Fruit fly (Drosophila melanogaster): ENCODE measurements around the gene CG11226.

The CG11226 gene

DNA sequence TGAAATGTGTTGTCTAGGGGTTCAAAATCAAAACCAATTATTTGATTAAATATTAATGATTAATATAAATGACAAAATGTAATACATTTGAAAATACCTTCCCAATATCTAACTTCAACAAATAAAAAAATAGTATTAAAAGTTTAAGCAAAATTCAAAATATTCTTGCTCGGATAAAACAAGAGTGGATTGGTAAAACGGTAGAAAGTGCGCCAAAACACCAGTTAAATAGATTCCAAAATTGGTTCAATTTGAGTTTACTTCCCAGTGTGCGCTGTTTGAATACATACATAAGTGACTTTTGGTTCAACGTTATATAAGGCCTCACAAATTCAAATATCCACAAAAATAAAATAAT is 28.2 kb downstream of the CG11226 start (continued):
- peak; percentile 39; the same call in 1 of the 2 replicates for TF ChIP-seq CG5953 (GFP tag; IDR thresholded peaks at IDR 0.05)
- peak; percentile 67 for TF ChIP-seq CG9817 (tag; optimal IDR thresholded peaks at IDR 0.05)
- TF ChIP-seq caup (GFP tag; optimal IDR thresholded peaks at IDR 0.05; ENCODE audit: severe bottlenecking), result peak; percentile 58
- peak; percentile 7 for TF ChIP-seq CG3838 (GFP tag; optimal IDR thresholded peaks at IDR 0.05)
- peak; percentile 38 for TF ChIP-seq CG13775 (GFP tag; optimal IDR thresholded peaks at IDR 0.05)
- TF ChIP-seq Gug (GFP tag; IDR thresholded peaks at IDR 0.05), result peak; percentile 24; the same call in 1 of the 4 replicates
- TF ChIP-seq pfk (GFP tag; optimal IDR thresholded peaks at IDR 0.05), result no peak
- TF ChIP-seq Sin3A (optimal IDR thresholded peaks at IDR 0.05), result no peak
- TF ChIP-seq vvl (GFP tag; IDR thresholded peaks at IDR 0.05), result peak; percentile 76
- 0 out of 2 replicates have a peak, but pooled peaks have one; percentile 17 for TF ChIP-seq Rx (GFP tag; IDR thresholded peaks at IDR 0.05)
- TF ChIP-seq jigr1 (GFP tag; IDR thresholded peaks at IDR 0.05), result no peak
- TF ChIP-seq Hr78 (GFP tag; optimal IDR thresholded peaks at IDR 0.05), result peak in 1 of 2 experiments; percentile 16
- TF ChIP-seq NFAT (GFP tag; IDR thresholded peaks at IDR 0.05), result peak; percentile 19; the same call in 1 of the 2 replicates
- 0 out of 3 replicates have a peak, but pooled peaks have one; percentile 63 for TF ChIP-seq ken (GFP tag; IDR thresholded peaks at IDR 0.05)
- TF ChIP-seq ems (GFP tag; optimal IDR thresholded peaks at IDR 0.05), result peak; percentile 9
- TF ChIP-seq CG3281 (GFP tag; optimal IDR thresholded peaks at IDR 0.05), result peak; percentile 76
- TF ChIP-seq bigmax (GFP tag; optimal IDR thresholded peaks at IDR 0.05), result no peak
- TF ChIP-seq Hsf (GFP tag; optimal IDR thresholded peaks at IDR 0.05), result peak; percentile 53
- TF ChIP-seq Six4 (GFP tag; optimal IDR thresholded peaks at IDR 0.05), result peak; percentile 26
- peak; percentile 17 for TF ChIP-seq Bteb2 (GFP tag; optimal IDR thresholded peaks at IDR 0.05)
- TF ChIP-seq Rfx (GFP tag; IDR thresholded peaks at IDR 0.05), result peak; percentile 73
- TF ChIP-seq CG10267 (tag; optimal IDR thresholded peaks at IDR 0.05), result no peak
- TF ChIP-seq ind (GFP tag; optimal IDR thresholded peaks at IDR 0.05), result peak; percentile 58
- peak; percentile 28 for TF ChIP-seq sqz (GFP tag; optimal IDR thresholded peaks at IDR 0.05)
- TF ChIP-seq CG18619 (GFP tag; optimal IDR thresholded peaks at IDR 0.05), result peak; percentile 73
- TF ChIP-seq nerfin-1 (tag; optimal IDR thresholded peaks at IDR 0.05), result peak; percentile 55
- TF ChIP-seq CG16815 (GFP tag; optimal IDR thresholded peaks at IDR 0.05), result peak; percentile 40
- peak; percentile 79 for TF ChIP-seq CG17829 (tag; optimal IDR thresholded peaks at IDR 0.05)
- TF ChIP-seq CG6254 (GFP tag; optimal IDR thresholded peaks at IDR 0.05), result peak; percentile 38
- TF ChIP-seq slou (GFP tag; optimal IDR thresholded peaks at IDR 0.05), result peak; percentile 21
- no peak for TF ChIP-seq Scr (GFP tag; IDR thresholded peaks at IDR 0.05; ENCODE audit: partially characterized antibody)
- TF ChIP-seq CG18011 (GFP tag; optimal IDR thresholded peaks at IDR 0.05), result no peak
- no peak for TF ChIP-seq Poxn (GFP tag; IDR thresholded peaks at IDR 0.05)
- TF ChIP-seq CG8924 (tag; optimal IDR thresholded peaks at IDR 0.05), result peak; percentile 78
- no peak for TF ChIP-seq prd (optimal IDR thresholded peaks at IDR 0.05)
- peak; percentile 57; the same call in 2 of the 3 replicates for TF ChIP-seq prd (GFP tag; IDR thresholded peaks at IDR 0.05)
- TF ChIP-seq CG10979 (tag; optimal IDR thresholded peaks at IDR 0.05), result peak; percentile 33
- peak; percentile 27 for TF ChIP-seq CG1602 (GFP tag; optimal IDR thresholded peaks at IDR 0.05)
- no peak for TF ChIP-seq CG6272 (GFP tag; IDR thresholded peaks at IDR 0.05)
- peak; percentile 72 for TF ChIP-seq Vsx1 (GFP tag; optimal IDR thresholded peaks at IDR 0.05)
- peak; percentile 69; the same call in 1 of the 2 replicates for TF ChIP-seq esg (GFP tag; conservative IDR thresholded peaks at IDR 0.05)
- TF ChIP-seq CG6765 (GFP tag; optimal IDR thresholded peaks at IDR 0.05), result peak; percentile 4
- TF ChIP-seq Hr51 (GFP tag; optimal IDR thresholded peaks at IDR 0.05), result peak in 1 of 2 experiments; percentile 91
- TF ChIP-seq ab (GFP tag; optimal IDR thresholded peaks at IDR 0.05), result no peak
- peak; percentile 43; the same call in 1 of the 2 replicates for TF ChIP-seq rib (GFP tag; IDR thresholded peaks at IDR 0.05)
- TF ChIP-seq HLH4C (GFP tag; IDR thresholded peaks at IDR 0.05; ENCODE audit: partially characterized antibody), result no peak
- 0 out of 3 replicates have a peak, but pooled peaks have one; percentile 22 for TF ChIP-seq Optix (GFP tag; IDR thresholded peaks at IDR 0.05)
- TF ChIP-seq CG4820 (GFP tag; optimal IDR thresholded peaks at IDR 0.05), result peak; percentile 50
- TF ChIP-seq Nf-YC (tag; optimal IDR thresholded peaks at IDR 0.05), result peak; percentile 61
- TF ChIP-seq CG1233 (GFP tag; optimal IDR thresholded peaks at IDR 0.05), result peak; percentile 23

Data from whole organism, embryonic.